Worm (Caenorhabditis elegans): ENCODE results near the gene mig-10.

- no peak for TF ChIP-seq tbx-11 (GFP tag; IDR thresholded peaks at IDR 0.05)
- no peak for TF ChIP-seq ama-1 (optimal IDR thresholded peaks at IDR 0.05)
These were observed 46.9 kb downstream of the mig-10 start, which contains the start of gene ZC262.13 for ce11 chrIII:8325574-8326513.

All from whole organism, early embryonic.